Worm (Caenorhabditis elegans): Measurements from ENCODE around the gene B0001.2.

ce11 chrIV:12121076-12121475, 29.7 kb downstream of the B0001.2 start, which contains the start of the genes ddb-1 and M18.6:
- no peak for TF ChIP-seq nhr-27 (tag; optimal IDR thresholded peaks at IDR 0.05)
- no peak for TF ChIP-seq ceh-100 (GFP tag; IDR thresholded peaks at IDR 0.05)
- TF ChIP-seq bed-1 (GFP tag; IDR thresholded peaks at IDR 0.05), result no peak
- TF ChIP-seq snpc-4 (GFP tag; optimal IDR thresholded peaks at IDR 0.05), result no peak
- TF ChIP-seq snpc-4 (tag; optimal IDR thresholded peaks at IDR 0.05), result peak in 2 of 4 experiments; percentile 33 to 42
- TF ChIP-seq nhr-90 (tag; optimal IDR thresholded peaks at IDR 0.05), result no peak

Measured in whole organism, young adult.